Worm (Caenorhabditis elegans) whole organism, L4 larva: ENCODE data around the gene K01A12.3.

Experiments
- Y105C5A.15 ChIP-seq: fragments of 200-800 bp; sonication (Bioruptor generic); IDR thresholded peaks from 2 replicates; pipeline ENCODE4 v1.3.6; 2022; ENCODE audit warnings: missing genetic modification characterization, missing compliant biosample characterization
- ZK337.2 ChIP-seq: fragments of 200-800 bp; sonication (Bioruptor generic); IDR thresholded peaks from 2 replicates; pipeline ENCODE4 v1.3.6; 2022; ENCODE audit warnings: missing genetic modification reagents, missing genetic modification characterization, missing compliant biosample characterization
- aha-1 ChIP-seq: fragments of 150-350 bp; peaks from one replicate; lab custom pipeline; 2014; ENCODE audit warnings: missing biosample characterization, missing genetic modification characterization
- ceh-32 ChIP-seq: sonication (generic microtip); optimal IDR thresholded peaks from 2 replicates; lab custom pipeline; 2016; ENCODE audit warnings: mild to moderate bottlenecking, missing genetic modification characterization, missing compliant biosample characterization; ENCODE audit not compliant: poor library complexity
- lin-15B ChIP-seq: fragments of 150-350 bp; sonication (generic microtip); optimal IDR thresholded peaks from 3 replicates; lab custom pipeline; 2014; ENCODE audit warnings: missing biosample characterization, missing genetic modification characterization
- mep-1 ChIP-seq: fragments of 150-350 bp; sonication (generic microtip); optimal IDR thresholded peaks from 3 replicates; lab custom pipeline; 2014; ENCODE audit warnings: missing biosample characterization, missing genetic modification characterization
- skn-1 ChIP-seq: fragments of 150-350 bp; optimal IDR thresholded peaks from 2 replicates; lab custom pipeline; 2014; ENCODE audit warnings: missing biosample characterization, missing genetic modification characterization
- unc-130 ChIP-seq: sonication (generic microtip); optimal IDR thresholded peaks from 2 replicates; lab custom pipeline; 2016; ENCODE audit warnings: missing genetic modification reagents, missing genetic modification characterization, missing compliant biosample characterization
- unc-62 ChIP-seq, 3 experiments: fragments of 150-350 bp in 1 of 3; sonication (generic microtip); optimal IDR thresholded peaks in 2 of 3; peaks in 1 of 3; 1 replicate in 1 of 3; 2 replicates in 2 of 3; lab custom pipeline; 2014 to 2017; ENCODE audit warnings: missing biosample characterization in 3 of 3, missing genetic modification characterization in 3 of 3, missing genetic modification reagents in 3 of 3, missing genotype in 1 of 3
- vab-7 ChIP-seq: fragments of 200-800 bp; sonication (Bioruptor generic); IDR thresholded peaks from 2 replicates; pipeline ENCODE4 v1.3.6; 2022; ENCODE audit warnings: missing genetic modification reagents, missing genetic modification characterization, missing compliant biosample characterization

ce11 chrX:8580217-8580616, 44.8 kb downstream of the K01A12.3 start, which contains the start of gene F18E9.4:
- TF ChIP-seq unc-62 (GFP tag; optimal IDR thresholded peaks at IDR 0.05 in 1 of 2; lab: Kevin White, UChicago): no peak
- TF ChIP-seq unc-62 (tag; optimal IDR thresholded peaks at IDR 0.05; lab: Kevin White, UChicago): no peak
- TF ChIP-seq Y105C5A.15 (GFP tag; lab: Robert Waterston, UW): no peak
- peak; percentile 22 for TF ChIP-seq aha-1
- TF ChIP-seq skn-1: no peak
- no peak for TF ChIP-seq ZK337.2 (GFP tag; lab: Robert Waterston, UW)
- TF ChIP-seq ceh-32 (tag; lab: Kevin White, UChicago): no peak
- no peak for TF ChIP-seq vab-7 (GFP tag; lab: Robert Waterston, UW)
- TF ChIP-seq unc-130 (GFP tag; lab: Kevin White, UChicago): no peak
- no peak for TF ChIP-seq lin-15B
- no peak for TF ChIP-seq mep-1 (tag; lab: Kevin White, UChicago)
